Worm (Caenorhabditis elegans): ENCODE measurements around the gene npp-26.

DNA sequence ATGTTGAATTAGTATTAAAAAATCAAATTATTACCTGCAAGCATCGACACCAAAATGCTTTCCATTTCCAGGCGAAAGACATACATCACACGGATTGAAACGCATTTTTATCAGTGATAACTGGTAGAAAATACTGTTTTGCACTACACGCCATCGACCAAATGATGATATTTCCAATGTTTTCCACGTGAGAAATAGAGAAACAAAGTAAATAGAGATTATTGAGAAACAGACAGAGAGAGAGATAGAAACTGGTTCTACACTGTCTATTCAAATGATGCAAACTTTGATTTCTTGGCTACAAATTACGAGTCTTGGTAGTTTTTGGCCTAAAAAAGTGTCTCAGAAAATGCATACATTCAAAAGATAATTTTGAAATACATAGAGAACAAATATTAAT, 23.8 kb downstream of the npp-26 start, which contains the start of gene nhr-104:
- TF ChIP-seq C34F6.9 (tag; optimal IDR thresholded peaks at IDR 0.05) (peak; percentile 47), nhr-25 (tag; optimal IDR thresholded peaks at IDR 0.05) (peak; percentile 60), elt-3 (tag; optimal IDR thresholded peaks at IDR 0.05) (no peak), nhr-129 (tag; optimal IDR thresholded peaks at IDR 0.05) (peak; percentile 86), fos-1 (tag; optimal IDR thresholded peaks at IDR 0.05) (peak; percentile 65), mbf-1 (tag; optimal IDR thresholded peaks at IDR 0.05) (no peak), mdl-1 (tag; optimal IDR thresholded peaks at IDR 0.05) (peak in 1 of 2 experiments; percentile 36)
